Worm (Caenorhabditis elegans): ENCODE data around the gene F01D5.6.

DNA sequence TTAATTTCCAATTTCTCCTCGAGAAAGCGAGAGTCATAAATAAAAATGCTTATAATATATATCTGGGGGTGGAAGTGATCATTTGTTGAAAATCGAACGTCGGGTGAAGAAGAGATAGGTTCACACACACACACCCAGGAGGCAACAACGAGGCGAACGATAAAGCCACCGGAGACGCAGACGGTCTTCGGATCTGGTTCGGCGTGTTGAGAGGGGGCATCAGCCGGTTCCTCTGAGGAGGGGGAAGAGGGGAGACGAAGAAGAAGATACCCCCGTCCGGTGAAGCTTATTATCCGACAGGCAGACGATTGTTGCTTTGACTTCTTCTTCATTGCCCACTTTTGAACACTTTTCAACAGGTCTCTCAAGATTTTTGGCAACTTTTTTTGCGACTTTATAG, 1.5 kb upstream of the F01D5.6 start:
- TF ChIP-seq blmp-1 (tag; optimal IDR thresholded peaks at IDR 0.05; ENCODE audit: insufficient read depth) (no peak), unc-55 (GFP tag; optimal IDR thresholded peaks at IDR 0.05) (no peak), crh-2 (tag; optimal IDR thresholded peaks at IDR 0.05) (no peak), egl-27 (tag; optimal IDR thresholded peaks at IDR 0.05) (no peak), mdl-1 (tag; optimal IDR thresholded peaks at IDR 0.05) (no peak), ama-1 (optimal IDR thresholded peaks at IDR 0.05) (no peak), nhr-129 (tag; optimal IDR thresholded peaks at IDR 0.05) (no peak), nhr-10 (tag; optimal IDR thresholded peaks at IDR 0.05) (no peak), sma-9 (GFP tag; optimal IDR thresholded peaks at IDR 0.05) (no peak), sma-9 (tag; optimal IDR thresholded peaks at IDR 0.05) (no peak), nhr-6 (tag; optimal IDR thresholded peaks at IDR 0.05) (no peak), ceh-82 (tag; optimal IDR thresholded peaks at IDR 0.05) (no peak), F13H6.1 (tag; optimal IDR thresholded peaks at IDR 0.05) (no peak), zag-1 (tag; optimal IDR thresholded peaks at IDR 0.05) (no peak), elt-1 (tag; optimal IDR thresholded peaks at IDR 0.05) (no peak)

Data from whole organism, L2 larva.